Worm (Caenorhabditis elegans) whole organism, L4 larva: ENCODE measurements around the gene ugt-39.

Source experiments
- ceh-28 ChIP-seq: fragments of 150-350 bp; optimal IDR thresholded peaks from 2 replicates; lab custom pipeline; 2014; ENCODE audit warnings: missing biosample characterization, missing genetic modification reagents, missing genetic modification characterization
- daf-16 ChIP-seq, 3 experiments: sonication (generic microtip); optimal IDR thresholded peaks; 2 replicates each; lab custom pipeline; 2016 to 2017; ENCODE audit warnings: missing genetic modification characterization in 3 of 3, missing genetic modification reagents in 3 of 3, mild to moderate bottlenecking in 2 of 3, missing compliant biosample characterization in 2 of 3, missing biosample characterization in 1 of 3, moderate library complexity in 1 of 3
- egl-43 ChIP-seq: fragments of 200-800 bp; sonication (Bioruptor generic); IDR thresholded peaks from 2 replicates; pipeline ENCODE4 v1.3.6; 2022; ENCODE audit warnings: missing genetic modification reagents, missing genetic modification characterization, missing compliant biosample characterization
- jun-1 ChIP-seq: fragments of 150-350 bp; optimal IDR thresholded peaks from 2 replicates; lab custom pipeline; 2014; ENCODE audit warnings: missing biosample characterization, missing genetic modification reagents, missing genetic modification characterization
- lin-15B ChIP-seq: fragments of 150-350 bp; sonication (generic microtip); optimal IDR thresholded peaks from 3 replicates; lab custom pipeline; 2014; ENCODE audit warnings: missing biosample characterization, missing genetic modification characterization
- nhr-76 ChIP-seq: fragments of 150-350 bp; optimal IDR thresholded peaks from 2 replicates; lab custom pipeline; 2014; ENCODE audit warnings: missing biosample characterization, missing genetic modification characterization
- pha-4 ChIP-seq, 2 experiments: fragments of 150-350 bp in 1 of 2; fragments of 200-800 bp in 1 of 2; sonication (Bioruptor generic) in 1 of 2; IDR thresholded peaks in 1 of 2; optimal IDR thresholded peaks in 1 of 2; 2 replicates each; pipeline versions ENCODE4 v1.3.6 to Lab custom; 2014 to 2022; ENCODE audit warnings: missing genetic modification characterization in 2 of 2, missing genetic modification reagents in 2 of 2, missing biosample characterization in 1 of 2, missing compliant biosample characterization in 1 of 2
- rbr-2 ChIP-seq: sonication (generic microtip); optimal IDR thresholded peaks from 2 replicates; lab custom pipeline; 2016; ENCODE audit warnings: missing genotype, missing genetic modification characterization, missing compliant biosample characterization
- snpc-4 ChIP-seq: fragments of 150-350 bp; optimal IDR thresholded peaks from 2 replicates; lab custom pipeline; 2014; ENCODE audit warnings: missing biosample characterization, missing genetic modification characterization
- unc-62 ChIP-seq, 3 experiments: fragments of 150-350 bp in 1 of 3; sonication (generic microtip); optimal IDR thresholded peaks in 2 of 3; peaks in 1 of 3; 1 replicate in 1 of 3; 2 replicates in 2 of 3; lab custom pipeline; 2014 to 2017; ENCODE audit warnings: missing biosample characterization in 3 of 3, missing genetic modification characterization in 3 of 3, missing genetic modification reagents in 3 of 3, missing genotype in 1 of 3

DNA sequence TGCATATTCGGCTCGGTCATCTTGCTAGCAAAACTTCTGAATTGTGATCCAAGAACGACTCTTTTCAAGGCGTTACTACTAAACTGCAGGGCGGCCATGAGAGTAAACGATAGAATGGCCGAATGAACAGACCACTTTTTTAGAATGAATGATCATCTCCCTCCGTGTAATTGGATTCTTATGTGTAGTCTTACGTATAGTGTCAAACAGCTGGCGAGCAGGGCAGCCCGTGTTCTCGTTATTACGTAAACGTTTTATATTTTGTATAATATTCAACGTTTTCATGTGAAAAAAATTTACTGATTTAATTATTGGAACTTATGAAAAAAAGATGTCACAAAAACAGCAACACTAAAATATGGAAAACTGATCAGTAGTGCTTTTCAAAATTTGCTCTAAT lies 863 bp upstream of the ugt-39 start, which contains the start of gene F10D2.10:
- TF ChIP-seq daf-16 (GFP tag; optimal IDR thresholded peaks at IDR 0.05; lab: Kevin White, UChicago) (no peak), daf-16 (tag; optimal IDR thresholded peaks at IDR 0.05; lab: Kevin White, UChicago) (no peak), nhr-76 (tag; lab: Kevin White, UChicago) (no peak), ceh-28 (tag; lab: Kevin White, UChicago) (no peak), egl-43 (GFP tag; lab: Robert Waterston, UW) (no peak), pha-4 (GFP tag; IDR thresholded peaks at IDR 0.05; lab: Robert Waterston, UW) (no peak), pha-4 (tag; optimal IDR thresholded peaks at IDR 0.05; lab: Kevin White, UChicago) (no peak), lin-15B (tag; lab: Kevin White, UChicago) (no peak), rbr-2 (tag; lab: Kevin White, UChicago) (no peak), jun-1 (tag; lab: Kevin White, UChicago) (no peak), snpc-4 (no peak), unc-62 (GFP tag; optimal IDR thresholded peaks at IDR 0.05 in 1 of 2; lab: Kevin White, UChicago) (no peak), unc-62 (tag; optimal IDR thresholded peaks at IDR 0.05; lab: Kevin White, UChicago) (no peak)
